Worm (Caenorhabditis elegans) whole organism, young adult: Measurements from ENCODE around the gene C46G7.5.

Source experiments
- F37B4.10 ChIP-seq: fragments of 200-800 bp; sonication (Bioruptor generic); IDR thresholded peaks from 2 replicates; pipeline ENCODE4 v1.3.6; 2022; ENCODE audit warnings: missing genetic modification characterization, missing compliant biosample characterization
- F52B5.7 ChIP-seq: sonication (generic microtip); optimal IDR thresholded peaks from 2 replicates; lab custom pipeline; 2016; ENCODE audit warnings: mild to moderate bottlenecking, missing genetic modification characterization, missing compliant biosample characterization
- T07F8.4 ChIP-seq: sonication (generic microtip); optimal IDR thresholded peaks from 2 replicates; lab custom pipeline; 2016; ENCODE audit warnings: mild to moderate bottlenecking, missing genetic modification characterization, moderate library complexity, missing compliant biosample characterization
- dox-1 ChIP-seq: fragments of 200-800 bp; sonication (Bioruptor generic); IDR thresholded peaks from 2 replicates; pipeline ENCODE4 v1.3.6; 2022; ENCODE audit warnings: missing genetic modification reagents, missing genetic modification characterization, missing compliant biosample characterization
- him-1 ChIP-seq: sonication (generic microtip); optimal IDR thresholded peaks from 2 replicates; lab custom pipeline; 2016; ENCODE audit warnings: missing genotype, missing genetic modification reagents, missing genetic modification characterization, missing compliant biosample characterization
- hrde-1 ChIP-seq: sonication (generic microtip); optimal IDR thresholded peaks from 2 replicates; lab custom pipeline; 2016; ENCODE audit warnings: missing genetic modification characterization, mild to moderate bottlenecking, missing compliant biosample characterization, moderate library complexity, missing genotype, missing genetic modification reagents, borderline replicate concordance
- madf-6 ChIP-seq: fragments of 200-800 bp; sonication (Bioruptor generic); IDR thresholded peaks from 2 replicates; pipeline ENCODE4 v1.3.6; 2022; ENCODE audit warnings: missing genetic modification reagents, missing genetic modification characterization, missing compliant biosample characterization
- snpc-3.4 ChIP-seq: sonication (generic microtip); optimal IDR thresholded peaks from 2 replicates; lab custom pipeline; 2017; ENCODE audit warnings: missing genetic modification characterization, mild to moderate bottlenecking, missing compliant biosample characterization, antibody characterized with exemption, moderate library complexity, missing genotype, missing genetic modification reagents
- snpc-4 ChIP-seq, 5 experiments: fragments of 150-350 bp in 1 of 5; sonication (generic microtip) in 4 of 5; optimal IDR thresholded peaks; 2 replicates each; lab custom pipeline; 2014 to 2018; ENCODE audit warnings: missing genetic modification characterization in 5 of 5, missing biosample characterization in 3 of 5, antibody characterized with exemption in 2 of 5, mild to moderate bottlenecking in 2 of 5, missing compliant biosample characterization in 2 of 5, missing genotype in 2 of 5, moderate library complexity in 2 of 5, missing genetic modification reagents in 1 of 5

- no peak for TF ChIP-seq snpc-3.4 (tag; lab: Kevin White, UChicago)
- TF ChIP-seq F52B5.7 (tag; lab: Kevin White, UChicago), result no peak
- TF ChIP-seq dox-1 (GFP tag; lab: Robert Waterston, UW), result no peak
- TF ChIP-seq F37B4.10 (GFP tag; lab: Robert Waterston, UW), result no peak
- no peak for TF ChIP-seq madf-6 (GFP tag; lab: Robert Waterston, UW)
- no peak for TF ChIP-seq T07F8.4
- TF ChIP-seq snpc-4 (GFP tag; optimal IDR thresholded peaks at IDR 0.05; lab: Kevin White, UChicago), result no peak
- no peak for TF ChIP-seq snpc-4 (tag; optimal IDR thresholded peaks at IDR 0.05; lab: Kevin White, UChicago)
- TF ChIP-seq him-1, result no peak
- TF ChIP-seq hrde-1, result no peak
Observed at ce11 chrIV:5985823-5986222, 25.6 kb downstream of the C46G7.5 start.
